Worm (Caenorhabditis elegans): ENCODE measurements around the gene F10E7.1.

F10E7.1 gene

ce11 chrII:7176108-7176507 lies 49.6 kb downstream of the F10E7.1 start:
- TF ChIP-seq T22C8.4 (GFP tag; IDR thresholded peaks at IDR 0.05) (no peak), flt-1 (GFP tag; IDR thresholded peaks at IDR 0.05) (no peak), ztf-23 (GFP tag; IDR thresholded peaks at IDR 0.05) (no peak), ref-1 (GFP tag; conservative IDR thresholded peaks at IDR 0.05) (no peak), cog-1 (tag; optimal IDR thresholded peaks at IDR 0.05) (no peak), med-1 (GFP tag; optimal IDR thresholded peaks at IDR 0.05; ENCODE audit: insufficient read depth) (no peak), ztf-29 (GFP tag; IDR thresholded peaks at IDR 0.05) (no peak), tab-1 (GFP tag; IDR thresholded peaks at IDR 0.05) (no peak), klf-2 (GFP tag; conservative IDR thresholded peaks at IDR 0.05) (no peak)

Data from whole organism, midembryonic.